Worm (Caenorhabditis elegans) whole organism, late embryonic: ENCODE measurements around the gene C18D11.7.

Source experiments
- F13H6.1 ChIP-seq: sonication (generic microtip); optimal IDR thresholded peaks from 2 replicates; lab custom pipeline; 2016; ENCODE audit warnings: missing genetic modification characterization, missing compliant biosample characterization
- ama-1 ChIP-seq: fragments of 150-350 bp; optimal IDR thresholded peaks from 2 replicates; lab custom pipeline; 2014
- ceh-2 ChIP-seq: sonication (generic microtip); optimal IDR thresholded peaks from 2 replicates; lab custom pipeline; 2016; ENCODE audit warnings: missing genotype, missing genetic modification characterization, missing compliant biosample characterization
- ceh-22 ChIP-seq: sonication (generic microtip); optimal IDR thresholded peaks from 2 replicates; lab custom pipeline; 2017; ENCODE audit warnings: missing biosample characterization, missing genetic modification characterization
- ceh-24 ChIP-seq: sonication (generic microtip); optimal IDR thresholded peaks from 2 replicates; lab custom pipeline; 2016; ENCODE audit warnings: mild to moderate bottlenecking, missing genetic modification characterization, missing compliant biosample characterization
- elt-4 ChIP-seq: sonication (generic microtip); optimal IDR thresholded peaks from 2 replicates; lab custom pipeline; 2016; ENCODE audit warnings: missing genetic modification characterization, missing compliant biosample characterization
- fkh-10 ChIP-seq: fragments of 150-350 bp; optimal IDR thresholded peaks from 2 replicates; lab custom pipeline; 2014; ENCODE audit warnings: missing biosample characterization, missing genetic modification reagents, missing genetic modification characterization
- nhr-11 ChIP-seq: fragments of 150-350 bp; optimal IDR thresholded peaks from 2 replicates; lab custom pipeline; 2014; ENCODE audit warnings: missing biosample characterization, missing genetic modification characterization
- pax-1 ChIP-seq: fragments of 150-350 bp; optimal IDR thresholded peaks from 2 replicates; lab custom pipeline; 2014; ENCODE audit warnings: missing biosample characterization, missing genetic modification characterization
- pha-4 ChIP-seq: fragments of 150-350 bp; optimal IDR thresholded peaks from 2 replicates; lab custom pipeline; 2018; ENCODE audit warnings: missing biosample characterization, missing genetic modification reagents, missing genetic modification characterization
- pqm-1 ChIP-seq: sonication (generic microtip); optimal IDR thresholded peaks from 2 replicates; lab custom pipeline; 2016; ENCODE audit warnings: missing genetic modification characterization, missing compliant biosample characterization
- sdc-2 ChIP-seq: sonication (generic microtip); optimal IDR thresholded peaks from 2 replicates; lab custom pipeline; 2016; ENCODE audit warnings: missing genotype, missing genetic modification characterization, missing compliant biosample characterization
- tbx-2 ChIP-seq: sonication (generic microtip); optimal IDR thresholded peaks from 2 replicates; lab custom pipeline; 2016; ENCODE audit warnings: missing genetic modification characterization, missing compliant biosample characterization
- unc-3 ChIP-seq, 2 experiments: fragments of 200-800 bp in 1 of 2; sonication (Bioruptor generic) in 1 of 2; sonication (generic microtip) in 1 of 2; conservative IDR thresholded peaks in 1 of 2; optimal IDR thresholded peaks in 1 of 2; 2 replicates each; pipeline versions ENCODE4 v1.3.6 to Lab custom; 2016 to 2022; ENCODE audit warnings: missing compliant biosample characterization in 2 of 2, missing genetic modification characterization in 2 of 2, missing genetic modification reagents in 1 of 2

DNA sequence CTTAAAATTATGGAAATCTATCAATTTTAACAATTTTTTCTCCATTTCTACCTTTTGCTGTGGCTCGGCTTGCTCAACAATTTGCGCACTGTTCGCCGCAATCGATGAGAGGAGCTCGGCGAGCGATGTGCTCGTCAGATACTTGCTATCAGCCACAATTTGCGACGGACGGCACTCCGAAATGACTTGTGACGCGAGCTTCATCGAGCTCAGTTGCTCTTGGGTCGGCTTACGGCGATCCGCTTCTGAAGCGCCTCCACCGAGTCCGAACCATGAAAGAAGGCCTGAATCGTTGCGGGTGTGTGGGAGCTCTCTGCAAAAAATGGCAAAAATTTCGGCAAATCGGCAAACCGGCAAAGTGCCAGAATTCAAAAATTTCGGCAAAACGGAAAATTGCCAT lies 46.0 kb downstream of the C18D11.7 start:
- no peak for TF ChIP-seq fkh-10
- no peak for TF ChIP-seq tbx-2 (tag; lab: Kevin White, UChicago)
- no peak for TF ChIP-seq ceh-24 (tag; lab: Kevin White, UChicago)
- TF ChIP-seq unc-3 (GFP tag; conservative IDR thresholded peaks at IDR 0.05; lab: Robert Waterston, UW) = no peak
- no peak for TF ChIP-seq unc-3 (tag; optimal IDR thresholded peaks at IDR 0.05; lab: Kevin White, UChicago)
- TF ChIP-seq pax-1 = no peak
- no peak for TF ChIP-seq ceh-2 (tag; lab: Kevin White, UChicago)
- no peak for TF ChIP-seq ama-1 (lab: Kevin White, UChicago)
- no peak for TF ChIP-seq sdc-2 (tag; lab: Kevin White, UChicago)
- no peak for TF ChIP-seq F13H6.1 (tag; lab: Kevin White, UChicago)
- TF ChIP-seq pha-4 (tag; lab: Kevin White, UChicago) = no peak
- no peak for TF ChIP-seq pqm-1
- TF ChIP-seq elt-4 (tag; lab: Kevin White, UChicago) = no peak
- no peak for TF ChIP-seq nhr-11 (tag; lab: Kevin White, UChicago)
- TF ChIP-seq ceh-22 (tag; lab: Kevin White, UChicago) = no peak
